Fruit fly (Drosophila melanogaster): ENCODE results near the gene Meics.

The Meics gene

DNA sequence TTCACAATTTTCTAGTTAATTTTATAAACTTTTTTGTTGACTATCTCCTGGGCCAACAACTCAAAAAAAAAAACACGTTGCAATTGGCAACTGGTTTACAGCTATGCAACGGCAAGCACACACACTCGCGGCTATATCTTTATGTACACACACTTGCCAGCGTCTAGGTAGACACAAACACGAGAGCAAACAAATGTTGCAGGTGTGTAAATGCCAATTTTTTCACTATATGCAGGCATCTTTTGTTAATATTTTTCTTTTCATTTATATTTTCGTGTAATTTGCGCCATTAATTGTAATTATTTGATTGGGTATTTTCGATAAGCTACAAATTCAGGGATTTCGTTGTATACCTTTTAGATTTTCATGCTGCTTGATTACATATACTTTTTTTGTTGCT lies 39.9 kb downstream of the Meics start (continued):
- TF ChIP-seq Hr39 (GFP tag; optimal IDR thresholded peaks at IDR 0.05) (peak; percentile 4), Ets21C (GFP tag; optimal IDR thresholded peaks at IDR 0.05) (no peak), dsx (GFP tag; optimal IDR thresholded peaks at IDR 0.05; ENCODE audit: poor library complexity, severe bottlenecking) (no peak), CG8319 (GFP tag; optimal IDR thresholded peaks at IDR 0.05) (no peak), CG8119 (GFP tag; IDR thresholded peaks at IDR 0.05) (no peak), CG6792 (GFP tag; optimal IDR thresholded peaks at IDR 0.05) (no peak), CG16779 (tag; optimal IDR thresholded peaks at IDR 0.05) (no peak), topi (GFP tag; optimal IDR thresholded peaks at IDR 0.05) (no peak), CG9139 (GFP tag; optimal IDR thresholded peaks at IDR 0.05) (no peak), salr (GFP tag; optimal IDR thresholded peaks at IDR 0.05) (no peak), CG11762 (GFP tag; optimal IDR thresholded peaks at IDR 0.05; ENCODE audit: insufficient read depth) (no peak), acj6 (GFP tag; optimal IDR thresholded peaks at IDR 0.05) (no peak), CG15336 (GFP tag; IDR thresholded peaks at IDR 0.05) (0 out of 2 replicates have a peak, but pooled peaks have one; percentile 10), vri (GFP tag; optimal IDR thresholded peaks at IDR 0.05) (no peak), ss (GFP tag; optimal IDR thresholded peaks at IDR 0.05) (no peak), CG7368 (GFP tag; optimal IDR thresholded peaks at IDR 0.05) (no peak), CG6276 (GFP tag; optimal IDR thresholded peaks at IDR 0.05) (no peak), cyc (GFP tag; optimal IDR thresholded peaks at IDR 0.05) (no peak), CG10631 (GFP tag; optimal IDR thresholded peaks at IDR 0.05) (peak; percentile 16), CG6808 (GFP tag; optimal IDR thresholded peaks at IDR 0.05) (no peak), CG3032 (tag; optimal IDR thresholded peaks at IDR 0.05) (no peak), CG4318 (GFP tag; optimal IDR thresholded peaks at IDR 0.05) (no peak), Eip78C (GFP tag) (peak; percentile 24), CG10669 (GFP tag; optimal IDR thresholded peaks at IDR 0.05) (no peak), fd59A (GFP tag; optimal IDR thresholded peaks at IDR 0.05) (no peak), Hr38 (GFP tag; optimal IDR thresholded peaks at IDR 0.05) (no peak), esn (GFP tag; optimal IDR thresholded peaks at IDR 0.05) (no peak), Met (GFP tag; optimal IDR thresholded peaks at IDR 0.05) (no peak), fd85E (GFP tag; optimal IDR thresholded peaks at IDR 0.05) (no peak), dac (GFP tag; optimal IDR thresholded peaks at IDR 0.05) (no peak), CG6854 (GFP tag; optimal IDR thresholded peaks at IDR 0.05) (no peak), svp (GFP tag) (no peak), Sox15 (GFP tag; optimal IDR thresholded peaks at IDR 0.05) (no peak), CG31627 (GFP tag; optimal IDR thresholded peaks at IDR 0.05) (no peak), Hr4 (GFP tag; optimal IDR thresholded peaks at IDR 0.05) (no peak), eg (GFP tag; IDR thresholded peaks at IDR 0.05) (peak; percentile 9; the same call in 1 of the 3 replicates), CG1621 (tag; optimal IDR thresholded peaks at IDR 0.05) (no peak), Sox102F (GFP tag; optimal IDR thresholded peaks at IDR 0.05) (no peak), CG11294 (GFP tag; IDR thresholded peaks at IDR 0.05) (no peak), Eip93F (GFP tag; optimal IDR thresholded peaks at IDR 0.05) (no peak)

- TF ChIP-seq CG11294 (GFP tag; IDR thresholded peaks at IDR 0.05) (peak; percentile 54), Ets96B (tag; optimal IDR thresholded peaks at IDR 0.05) (peak; percentile 15), Sox15 (GFP tag; optimal IDR thresholded peaks at IDR 0.05) (no peak), fd85E (GFP tag; optimal IDR thresholded peaks at IDR 0.05) (no peak), salr (GFP tag; optimal IDR thresholded peaks at IDR 0.05) (peak in 1 of 2 experiments; percentile 16), acj6 (GFP tag; optimal IDR thresholded peaks at IDR 0.05) (peak; percentile 43), ss (GFP tag; optimal IDR thresholded peaks at IDR 0.05) (peak in 1 of 2 experiments; percentile 68), CG3919 (GFP tag; optimal IDR thresholded peaks at IDR 0.05) (peak; percentile 56), Hr39 (GFP tag; optimal IDR thresholded peaks at IDR 0.05) (peak; percentile 44), CG6276 (GFP tag; optimal IDR thresholded peaks at IDR 0.05) (no peak), Blimp-1 (GFP tag; optimal IDR thresholded peaks at IDR 0.05) (peak; percentile 2), fkh (GFP tag; optimal IDR thresholded peaks at IDR 0.05) (no peak), CG8319 (GFP tag; optimal IDR thresholded peaks at IDR 0.05) (peak; percentile 33), Lpt (GFP tag; optimal IDR thresholded peaks at IDR 0.05) (no peak), CG6792 (GFP tag; optimal IDR thresholded peaks at IDR 0.05) (peak; percentile 22), topi (GFP tag; optimal IDR thresholded peaks at IDR 0.05) (peak; percentile 62), CG9139 (GFP tag; optimal IDR thresholded peaks at IDR 0.05) (no peak), esn (GFP tag; optimal IDR thresholded peaks at IDR 0.05) (peak; percentile 72), vri (GFP tag; optimal IDR thresholded peaks at IDR 0.05) (peak; percentile 52), Eip78C (GFP tag) (peak; percentile 85), Sox102F (GFP tag; optimal IDR thresholded peaks at IDR 0.05) (peak; percentile 31), spab (GFP tag; optimal IDR thresholded peaks at IDR 0.05) (no peak), CG7368 (GFP tag; optimal IDR thresholded peaks at IDR 0.05) (no peak), pdm3 (GFP tag; optimal IDR thresholded peaks at IDR 0.05) (peak; percentile 23)
These were observed 40.9 kb downstream of the Meics start for dm6 chr3L:13923332-13924272.
